Worm (Caenorhabditis elegans) whole organism, mixed stage, embryonic: ENCODE measurements around the gene aat-3.

Experiments
- unc-39 ChIP-seq: fragments of 150-350 bp; optimal IDR thresholded peaks from 2 replicates; lab custom pipeline; 2014; ENCODE audit warnings: missing biosample characterization, missing genetic modification characterization
- ztf-11 ChIP-seq: fragments of 150-350 bp; optimal IDR thresholded peaks from 2 replicates; lab custom pipeline; 2014; ENCODE audit warnings: missing biosample characterization, missing genetic modification characterization

DNA sequence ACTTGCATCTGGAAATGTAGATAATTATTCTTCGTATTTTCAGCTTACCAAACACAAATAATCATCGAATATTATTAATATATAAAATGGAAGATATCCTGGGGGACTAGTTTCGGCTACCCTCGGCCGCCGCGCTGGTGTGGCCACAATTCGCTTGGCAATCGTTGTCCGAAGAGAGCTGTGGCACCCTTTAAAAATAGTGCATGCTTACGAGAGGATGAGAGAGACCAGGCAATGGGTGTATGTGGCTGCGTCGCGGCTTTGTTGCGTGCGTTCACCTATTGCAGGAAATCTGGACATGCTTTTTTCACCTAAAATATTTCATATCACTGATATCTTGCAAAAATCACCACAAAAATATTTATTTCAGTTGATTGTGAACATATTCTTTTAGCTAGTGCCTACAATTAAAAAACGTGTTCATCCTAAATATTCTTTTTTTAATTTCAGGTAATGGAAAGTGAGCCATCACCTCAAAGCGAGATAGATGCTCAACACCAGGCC, 20.6 kb downstream of the aat-3 start, which contains the start of the genes ccd-5 and F52H2.1:
- TF ChIP-seq ztf-11 (tag; lab: Kevin White, UChicago): no peak
- no peak for TF ChIP-seq unc-39 (tag; lab: Kevin White, UChicago)
